Fruit fly (Drosophila melanogaster) whole organism, pupa: ENCODE measurements around the gene gudu.

ENCODE experiments used
- CG10348 ChIP-seq: fragments of 200-800 bp; sonication (Bioruptor generic); IDR thresholded peaks from 2 replicates; pipeline ENCODE4 v1.3.6; 2022; ENCODE audit warnings: missing biosample characterization, missing genetic modification characterization
- CG15710 ChIP-seq: fragments of 200-800 bp; sonication (Bioruptor generic); optimal IDR thresholded peaks from 2 replicates; lab custom pipeline; 2018; ENCODE audit warnings: missing biosample characterization, mild to moderate bottlenecking, missing genetic modification characterization, moderate library complexity

DNA sequence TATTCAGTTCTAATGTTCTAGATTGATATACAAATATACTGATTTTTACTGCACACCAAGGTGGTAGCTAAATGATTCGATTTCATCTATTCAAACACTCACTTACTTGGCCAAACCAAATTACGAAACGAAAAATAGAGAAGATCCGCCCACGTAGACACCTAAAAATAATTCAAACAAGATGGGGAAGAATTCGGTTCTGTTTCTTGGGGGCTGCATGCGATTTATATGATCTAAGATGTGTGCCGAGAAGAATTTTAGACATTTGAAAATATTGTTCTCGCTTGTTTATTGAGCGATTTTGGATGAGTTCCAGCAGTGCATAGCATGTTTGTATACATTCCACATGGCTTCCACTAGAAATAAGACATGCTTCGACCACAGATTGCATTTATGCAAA, 19.3 kb downstream of the gudu start:
- no peak for TF ChIP-seq CG10348
- no peak for TF ChIP-seq CG15710 (tag; lab: Kevin White, UChicago)
